Fruit fly (Drosophila melanogaster): ENCODE data around the gene CG13733.

DNA sequence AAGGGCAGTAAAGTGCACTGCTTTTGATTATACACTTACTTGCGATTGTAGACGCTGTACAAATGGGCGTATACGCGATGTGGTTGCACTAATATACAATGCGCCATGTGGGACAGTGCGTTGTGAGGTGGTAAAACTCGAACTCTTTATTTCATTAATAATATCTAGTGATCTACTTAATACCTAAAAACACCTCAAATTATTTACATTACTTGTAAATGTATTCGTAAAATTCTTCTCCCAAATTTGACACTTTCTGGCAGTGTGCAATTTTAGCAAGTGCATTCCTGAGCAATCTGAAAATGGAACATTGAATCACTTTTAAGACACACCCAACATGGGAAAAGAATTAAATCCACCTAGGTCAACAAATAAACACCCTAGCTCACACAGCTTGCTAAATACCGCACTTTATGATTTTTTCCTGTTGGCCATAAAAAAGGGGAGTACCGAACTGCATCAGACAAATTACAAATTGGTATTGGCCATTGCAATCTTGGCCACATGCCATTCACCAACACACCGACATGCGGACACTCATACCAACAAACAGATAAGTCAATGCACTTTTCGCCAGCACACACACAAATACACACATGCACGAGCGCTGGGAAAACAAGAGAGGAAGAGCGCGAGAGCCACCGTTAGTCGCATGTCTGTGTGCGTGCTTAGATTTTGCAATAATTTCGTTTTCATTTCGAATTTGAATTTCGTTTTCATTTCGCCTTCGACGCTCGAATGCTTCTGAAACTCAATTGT lies 20.4 kb upstream of the CG13733 start:
- TF ChIP-seq psq (GFP tag; optimal IDR thresholded peaks at IDR 0.05) (no peak), br (GFP tag; optimal IDR thresholded peaks at IDR 0.05) (no peak), h (GFP tag; optimal IDR thresholded peaks at IDR 0.05) (no peak), lola (GFP tag; optimal IDR thresholded peaks at IDR 0.05) (no peak), Jra (GFP tag; optimal IDR thresholded peaks at IDR 0.05) (no peak), Hr78 (GFP tag; optimal IDR thresholded peaks at IDR 0.05) (no peak), usp (GFP tag; optimal IDR thresholded peaks at IDR 0.05) (no peak), HLH106 (tag; optimal IDR thresholded peaks at IDR 0.05) (no peak), rgr (GFP tag; optimal IDR thresholded peaks at IDR 0.05) (no peak), tai (GFP tag; optimal IDR thresholded peaks at IDR 0.05) (no peak), Vsx2 (GFP tag; optimal IDR thresholded peaks at IDR 0.05; ENCODE audit: partially characterized antibody) (no peak), CrebA (GFP tag; optimal IDR thresholded peaks at IDR 0.05; ENCODE audit: borderline replicate concordance) (no peak)
